Fruit fly (Drosophila melanogaster) S2 (cell line): Measurements from ENCODE around the gene CG6325.

Source experiments
- CG8478 ChIP-seq: fragments of >200 bp; optimal IDR thresholded peaks from 2 replicates; lab custom pipeline; 2018
- CTCF ChIP-seq, 2 experiments: fragments of >200 bp; optimal IDR thresholded peaks; 2 replicates each; lab custom pipeline; 2018

- TF ChIP-seq CTCF (optimal IDR thresholded peaks at IDR 0.05; lab: Kevin White, UChicago): no peak
- TF ChIP-seq CG8478: no peak
Observed at dm6 chr3R:10412550-10413459, 5.7 kb upstream of the CG6325 start, which contains the start of the genes Irp-1B and Rrp46.
